Fruit fly (Drosophila melanogaster) whole organism, embryonic: ENCODE results near the gene spo.

Experiments
- Asciz ChIP-seq: fragments of 200-800 bp; sonication (Bioruptor generic); optimal IDR thresholded peaks from 2 replicates; lab custom pipeline; 2017; ENCODE audit warnings: missing biosample characterization, mild to moderate bottlenecking, missing genetic modification characterization, missing genetic modification reagents
- CG10267 ChIP-seq: fragments of 200-800 bp; sonication (Bioruptor generic); optimal IDR thresholded peaks from 2 replicates; lab custom pipeline; 2018; ENCODE audit warnings: missing biosample characterization, mild to moderate bottlenecking, missing genetic modification characterization, moderate library complexity
- CG10321 ChIP-seq: fragments of 200-800 bp; sonication (Bioruptor generic); IDR thresholded peaks from 2 replicates; pipeline ENCODE4 v1.3.6; 2022; ENCODE audit warnings: missing biosample characterization, missing genetic modification characterization
- CG12155 ChIP-seq: fragments of 200-800 bp; sonication (Bioruptor generic); optimal IDR thresholded peaks from 3 replicates; lab custom pipeline; 2016; ENCODE audit warnings: missing biosample characterization, missing genetic modification characterization
- CG12299 ChIP-seq: fragments of 200-800 bp; sonication (Bioruptor generic); optimal IDR thresholded peaks from 2 replicates; lab custom pipeline; 2018; ENCODE audit warnings: missing biosample characterization, mild to moderate bottlenecking, missing genetic modification characterization
- CG1233 ChIP-seq: fragments of 200-800 bp; sonication (Bioruptor generic); optimal IDR thresholded peaks from 4 replicates; lab custom pipeline; 2018; ENCODE audit warnings: missing biosample characterization, mild to moderate bottlenecking, missing genetic modification characterization
- CG13894 ChIP-seq: fragments of 200-800 bp; sonication (Bioruptor generic); optimal IDR thresholded peaks from 3 replicates; lab custom pipeline; 2018; ENCODE audit warnings: missing biosample characterization, mild to moderate bottlenecking, missing genetic modification characterization, moderate library complexity
- CG15269 ChIP-seq: fragments of 200-800 bp; sonication (Bioruptor generic); optimal IDR thresholded peaks from 2 replicates; lab custom pipeline; 2018; ENCODE audit warnings: missing biosample characterization, mild to moderate bottlenecking, missing genetic modification characterization, moderate library complexity
- CG1602 ChIP-seq: fragments of 200-800 bp; sonication (Bioruptor generic); optimal IDR thresholded peaks from 3 replicates; lab custom pipeline; 2016; ENCODE audit warnings: missing biosample characterization, missing genetic modification characterization
- CG17385 ChIP-seq: fragments of 200-800 bp; sonication (Bioruptor generic); optimal IDR thresholded peaks from 3 replicates; lab custom pipeline; 2018; ENCODE audit warnings: missing biosample characterization, mild to moderate bottlenecking, missing genetic modification characterization
- CG18011 ChIP-seq: fragments of 200-800 bp; sonication (Bioruptor generic); optimal IDR thresholded peaks from 2 replicates; lab custom pipeline; 2017; ENCODE audit warnings: missing biosample characterization, missing genetic modification characterization, mild to moderate bottlenecking, moderate library complexity, missing genotype
- CG2678 ChIP-seq: fragments of 200-800 bp; sonication (Bioruptor generic); optimal IDR thresholded peaks from 3 replicates; lab custom pipeline; 2019; ENCODE audit warnings: missing biosample characterization, mild to moderate bottlenecking, missing genetic modification characterization, moderate library complexity
- CG32532 ChIP-seq: fragments of 200-800 bp; sonication (Bioruptor generic); IDR thresholded peaks from 2 replicates; pipeline ENCODE4 v1.3.6; 2022; ENCODE audit warnings: missing biosample characterization, missing genetic modification characterization
- CG4328 ChIP-seq: fragments of 200-800 bp; sonication (Bioruptor generic); optimal IDR thresholded peaks from 3 replicates; lab custom pipeline; 2017; ENCODE audit warnings: missing biosample characterization, missing genetic modification reagents, missing genetic modification characterization
- CG4424 ChIP-seq: fragments of 200-800 bp; sonication (Bioruptor generic); optimal IDR thresholded peaks from 3 replicates; lab custom pipeline; 2016; ENCODE audit warnings: missing biosample characterization, missing genetic modification characterization
- CG4617 ChIP-seq: fragments of 200-800 bp; sonication (Bioruptor generic); optimal IDR thresholded peaks from 3 replicates; lab custom pipeline; 2016; ENCODE audit warnings: missing biosample characterization, missing genetic modification characterization, borderline replicate concordance
- CG6654 ChIP-seq: fragments of 200-800 bp; sonication (Bioruptor generic); optimal IDR thresholded peaks from 2 replicates; lab custom pipeline; 2017; ENCODE audit warnings: missing biosample characterization, mild to moderate bottlenecking, missing genetic modification characterization
- CG7987 ChIP-seq: fragments of 200-800 bp; sonication (Bioruptor generic); optimal IDR thresholded peaks from 2 replicates; lab custom pipeline; 2018; ENCODE audit warnings: missing biosample characterization, mild to moderate bottlenecking, missing genetic modification characterization, moderate library complexity
- CG8924 ChIP-seq: fragments of 200-800 bp; optimal IDR thresholded peaks from 3 replicates; lab custom pipeline; 2019; ENCODE audit warnings: missing biosample characterization, mild to moderate bottlenecking, missing genetic modification characterization, moderate library complexity
- CG9609 ChIP-seq: fragments of 200-800 bp; sonication (Bioruptor generic); optimal IDR thresholded peaks from 3 replicates; lab custom pipeline; 2016; ENCODE audit warnings: missing biosample characterization, missing genetic modification characterization
- Dref ChIP-seq: fragments of 200-800 bp; sonication (Bioruptor generic); IDR thresholded peaks from 2 replicates; pipeline ENCODE4 v1.3.6; 2022; ENCODE audit warnings: missing biosample characterization, missing genetic modification characterization
- Fer1 ChIP-seq: fragments of 200-800 bp; sonication (Bioruptor generic); optimal IDR thresholded peaks from 2 replicates; lab custom pipeline; 2017; ENCODE audit warnings: missing biosample characterization, mild to moderate bottlenecking, missing genetic modification characterization
- HLH3B ChIP-seq: fragments of 200-800 bp; sonication (Bioruptor generic); IDR thresholded peaks from 2 replicates; pipeline ENCODE4 v1.3.6; 2022; ENCODE audit warnings: missing biosample characterization, missing genetic modification characterization
- HmgZ ChIP-seq: fragments of 200-800 bp; sonication (Bioruptor generic); optimal IDR thresholded peaks from 2 replicates; lab custom pipeline; 2018; ENCODE audit warnings: missing biosample characterization, mild to moderate bottlenecking, missing genetic modification characterization
- Hmx ChIP-seq: fragments of 200-800 bp; sonication (Bioruptor generic); optimal IDR thresholded peaks from 2 replicates; lab custom pipeline; 2016; ENCODE audit warnings: missing biosample characterization, missing genetic modification characterization
- Lhr ChIP-seq: fragments of 200-800 bp; sonication (Bioruptor generic); optimal IDR thresholded peaks from 3 replicates; lab custom pipeline; 2017; ENCODE audit warnings: mild to moderate bottlenecking, missing biosample characterization, missing genetic modification reagents, missing genetic modification characterization
- NC2β ChIP-seq: fragments of 200-800 bp; sonication (Bioruptor generic); optimal IDR thresholded peaks from 2 replicates; lab custom pipeline; 2016; ENCODE audit warnings: missing biosample characterization, missing genetic modification characterization
- ara ChIP-seq: fragments of 200-800 bp; sonication (Bioruptor generic); IDR thresholded peaks from 2 replicates; pipeline ENCODE4 v1.3.6; 2022; ENCODE audit warnings: missing biosample characterization, missing genetic modification characterization
- crc ChIP-seq: fragments of 200-800 bp; sonication (Bioruptor generic); optimal IDR thresholded peaks from 2 replicates; lab custom pipeline; 2016; ENCODE audit warnings: missing biosample characterization, missing genetic modification characterization
- eyg ChIP-seq: fragments of 200-800 bp; sonication (Bioruptor generic); optimal IDR thresholded peaks from 3 replicates; lab custom pipeline; 2016; ENCODE audit warnings: missing biosample characterization, missing genetic modification characterization
- gfzf ChIP-seq: fragments of 200-800 bp; sonication (Bioruptor generic); optimal IDR thresholded peaks from 2 replicates; lab custom pipeline; 2016; ENCODE audit warnings: missing biosample characterization, mild to moderate bottlenecking, missing genetic modification characterization, moderate library complexity
- grau ChIP-seq: fragments of 200-800 bp; optimal IDR thresholded peaks from 3 replicates; lab custom pipeline; 2019; ENCODE audit warnings: missing biosample characterization, mild to moderate bottlenecking, missing genetic modification characterization, moderate library complexity
- jigr1 ChIP-seq: fragments of 200-800 bp; sonication (Bioruptor generic); IDR thresholded peaks from 3 replicates; pipeline ENCODE4 v1.3.6; 2022; ENCODE audit warnings: missing biosample characterization, missing genetic modification characterization
- ken ChIP-seq: fragments of 200-800 bp; sonication (Bioruptor generic); IDR thresholded peaks from 3 replicates; pipeline ENCODE4 v1.3.6; 2022; ENCODE audit warnings: missing biosample characterization, missing genetic modification characterization
- kni ChIP-seq: fragments of 200-800 bp; sonication (Bioruptor generic); optimal IDR thresholded peaks from 3 replicates; lab custom pipeline; 2017; ENCODE audit warnings: mild to moderate bottlenecking, missing biosample characterization, missing genetic modification reagents, missing genetic modification characterization
- knrl ChIP-seq: fragments of 200-800 bp; sonication (Bioruptor generic); IDR thresholded peaks from 3 replicates; pipeline ENCODE4 v1.3.6; 2022; ENCODE audit warnings: missing biosample characterization, missing genetic modification characterization; ENCODE audit not compliant: partially characterized antibody
- luna ChIP-seq: fragments of 200-800 bp; sonication (Bioruptor generic); optimal IDR thresholded peaks from 2 replicates; lab custom pipeline; 2016; ENCODE audit warnings: missing biosample characterization, missing genetic modification characterization
- otp ChIP-seq: fragments of 200-800 bp; sonication (Bioruptor generic); IDR thresholded peaks from 3 replicates; pipeline ENCODE4, ENCODE4 v1.3.6; 2022; ENCODE audit warnings: missing biosample characterization, missing genetic modification characterization
- pfk ChIP-seq: fragments of 200-800 bp; sonication (Bioruptor generic); optimal IDR thresholded peaks from 2 replicates; lab custom pipeline; 2018; ENCODE audit warnings: missing biosample characterization, mild to moderate bottlenecking, missing genetic modification characterization, moderate library complexity
- pros ChIP-seq: fragments of 200-800 bp; sonication (Bioruptor generic); optimal IDR thresholded peaks from 3 replicates; lab custom pipeline; 2019; ENCODE audit warnings: missing biosample characterization, mild to moderate bottlenecking, missing genetic modification characterization, moderate library complexity
- repo ChIP-seq: fragments of 200-800 bp; sonication (Bioruptor generic); optimal IDR thresholded peaks from 2 replicates; lab custom pipeline; 2016; ENCODE audit warnings: missing biosample characterization, missing genetic modification characterization
- run ChIP-seq: fragments of 200-800 bp; sonication (Bioruptor generic); optimal IDR thresholded peaks from 3 replicates; lab custom pipeline; 2018; ENCODE audit warnings: missing biosample characterization, mild to moderate bottlenecking, missing genetic modification characterization
- salm ChIP-seq: fragments of 200-800 bp; sonication (Bioruptor generic); optimal IDR thresholded peaks from 2 replicates; lab custom pipeline; 2018; ENCODE audit warnings: missing biosample characterization, mild to moderate bottlenecking, missing genetic modification characterization
- slou ChIP-seq: fragments of 200-800 bp; sonication (Bioruptor generic); optimal IDR thresholded peaks from 3 replicates; lab custom pipeline; 2016; ENCODE audit warnings: missing biosample characterization, missing genetic modification characterization
- sr ChIP-seq: fragments of 200-800 bp; sonication (Bioruptor generic); IDR thresholded peaks from 3 replicates; pipeline ENCODE4 v1.3.6; 2022; ENCODE audit warnings: missing biosample characterization, missing genetic modification characterization
- ttk ChIP-seq: fragments of 200-800 bp; sonication (Bioruptor generic); IDR thresholded peaks from 2 replicates; pipeline ENCODE4 v2.1.2; 2022; ENCODE audit warnings: missing biosample characterization, missing genetic modification characterization
- unc-4 ChIP-seq: fragments of 200-800 bp; sonication (Bioruptor generic); IDR thresholded peaks from 2 replicates; pipeline ENCODE4 v1.3.6; 2022; ENCODE audit warnings: missing biosample characterization, missing genetic modification characterization; ENCODE audit not compliant: partially characterized antibody
- unpg ChIP-seq: fragments of 200-800 bp; sonication (Bioruptor generic); optimal IDR thresholded peaks from 3 replicates; lab custom pipeline; 2018; ENCODE audit warnings: missing biosample characterization, mild to moderate bottlenecking, missing genetic modification characterization, moderate library complexity
- usp ChIP-seq: fragments of >200 bp; optimal IDR thresholded peaks from 2 replicates; lab custom pipeline; 2017; ENCODE audit warnings: missing biosample characterization, missing genetic modification characterization
- z ChIP-seq: fragments of 200-800 bp; sonication (Bioruptor generic); IDR thresholded peaks from 3 replicates; pipeline ENCODE4 v1.3.6; 2022; ENCODE audit warnings: missing biosample characterization, missing genetic modification characterization
- zen2 ChIP-seq: fragments of 200-800 bp; sonication (Bioruptor generic); IDR thresholded peaks from 3 replicates; pipeline ENCODE4 v1.3.6; 2022; ENCODE audit warnings: missing biosample characterization, missing genetic modification characterization; ENCODE audit not compliant: partially characterized antibody

Gene spo

dm6 chr3L:5603860-5604415 lies 11.6 kb upstream of the spo start, which contains the start of gene TM9SF3 (continued):
- TF ChIP-seq CG1602 (GFP tag; lab: Kevin White, UChicago) = peak; percentile 22
- TF ChIP-seq slou (GFP tag; lab: Kevin White, UChicago) = no peak
- TF ChIP-seq CG9609 = no peak
- TF ChIP-seq knrl (GFP tag; lab: Robert Waterston, UW) = peak; percentile 89
- no peak for TF ChIP-seq CG4617 (GFP tag; lab: Kevin White, UChicago)
- TF ChIP-seq salm (tag; lab: Kevin White, UChicago) = no peak
- no peak for TF ChIP-seq CG4424 (GFP tag; lab: Kevin White, UChicago)
- no peak for TF ChIP-seq grau (tag; lab: Kevin White, UChicago)
- TF ChIP-seq CG13894 (tag; lab: Kevin White, UChicago) = no peak
- no peak for TF ChIP-seq unpg (GFP tag; lab: Kevin White, UChicago)
- no peak for TF ChIP-seq crc (GFP tag; lab: Kevin White, UChicago)
- no peak for TF ChIP-seq run (tag; lab: Kevin White, UChicago)
- peak; percentile 28 for TF ChIP-seq Lhr
- TF ChIP-seq CG7987 (GFP tag; lab: Kevin White, UChicago) = no peak
- TF ChIP-seq CG12299 (tag; lab: Kevin White, UChicago) = no peak
- TF ChIP-seq CG6654 (GFP tag; lab: Kevin White, UChicago) = no peak
- TF ChIP-seq Dref (GFP tag; lab: Robert Waterston, UW) = peak; percentile 66
- no peak for TF ChIP-seq CG2678
- TF ChIP-seq CG32532 (GFP tag; lab: Robert Waterston, UW) = no peak
- no peak for TF ChIP-seq CG10321 (GFP tag; lab: Robert Waterston, UW)
- no peak for TF ChIP-seq HmgZ (tag; lab: Kevin White, UChicago)
- TF ChIP-seq CG8924 (tag; lab: Kevin White, UChicago) = no peak
- TF ChIP-seq Asciz (GFP tag; lab: Kevin White, UChicago) = no peak
- no peak for TF ChIP-seq sr (GFP tag; lab: Robert Waterston, UW)
- TF ChIP-seq pfk (GFP tag; lab: Kevin White, UChicago) = no peak
- no peak for TF ChIP-seq luna (GFP tag; lab: Kevin White, UChicago)
- peak; percentile 50; the same call in 1 of the 2 replicates for TF ChIP-seq ttk (GFP tag; lab: Robert Waterston, UW)
- TF ChIP-seq pros (GFP tag; lab: Kevin White, UChicago) = no peak
- peak; percentile 24 for TF ChIP-seq CG10267 (tag; lab: Kevin White, UChicago)
- peak; percentile 10 for TF ChIP-seq gfzf (GFP tag; lab: Kevin White, UChicago)
- TF ChIP-seq usp (GFP tag; lab: Kevin White, UChicago) = no peak
- no peak for TF ChIP-seq repo
- no peak for TF ChIP-seq z (GFP tag; lab: Robert Waterston, UW)
- TF ChIP-seq jigr1 (GFP tag; lab: Robert Waterston, UW) = no peak
- TF ChIP-seq CG15269 (tag; lab: Kevin White, UChicago) = no peak
- TF ChIP-seq CG1233 (GFP tag; lab: Kevin White, UChicago) = peak; percentile 4
- TF ChIP-seq Fer1 = no peak
- TF ChIP-seq CG12155 (GFP tag; lab: Kevin White, UChicago) = peak; percentile 34
- no peak for TF ChIP-seq Hmx (GFP tag; lab: Kevin White, UChicago)
- no peak for TF ChIP-seq ara
- peak; percentile 81 for TF ChIP-seq zen2 (GFP tag; lab: Robert Waterston, UW)
- peak; percentile 88 for TF ChIP-seq unc-4 (GFP tag; lab: Robert Waterston, UW)
- no peak for TF ChIP-seq HLH3B (GFP tag; lab: Robert Waterston, UW)
- TF ChIP-seq CG4328 = no peak
- TF ChIP-seq CG18011 = no peak
- TF ChIP-seq ken (GFP tag; lab: Robert Waterston, UW) = no peak
- TF ChIP-seq NC2β = no peak
- TF ChIP-seq kni (GFP tag; lab: Kevin White, UChicago) = no peak
- TF ChIP-seq eyg (GFP tag; lab: Kevin White, UChicago) = no peak
- TF ChIP-seq CG17385 = no peak
- TF ChIP-seq otp (GFP tag; lab: Robert Waterston, UW) = no peak
